Fruit fly (Drosophila melanogaster) whole organism, embryonic: ENCODE results near the gene mRpL28.

Experiments
- Bdp1 ChIP-seq: fragments of 200-800 bp; sonication (Bioruptor generic); optimal IDR thresholded peaks from 3 replicates; lab custom pipeline; 2016; ENCODE audit warnings: missing biosample characterization, missing genetic modification characterization
- CG11695 ChIP-seq: fragments of 200-800 bp; sonication (Bioruptor generic); IDR thresholded peaks from 3 replicates; pipeline ENCODE4 v1.3.6; 2022; ENCODE audit warnings: missing biosample characterization, missing genetic modification characterization
- CG11696 ChIP-seq: fragments of 200-800 bp; sonication (Bioruptor generic); IDR thresholded peaks from 2 replicates; pipeline ENCODE4 v1.3.6; 2022; ENCODE audit warnings: missing biosample characterization, missing genetic modification characterization
- CG12071 ChIP-seq: fragments of 200-800 bp; sonication (Bioruptor generic); optimal IDR thresholded peaks from 3 replicates; lab custom pipeline; 2018; ENCODE audit warnings: missing biosample characterization, mild to moderate bottlenecking, missing genetic modification characterization
- CG12104 ChIP-seq: fragments of 200-800 bp; sonication (Bioruptor generic); optimal IDR thresholded peaks from 3 replicates; lab custom pipeline; 2016; ENCODE audit warnings: missing biosample characterization, missing genetic modification characterization
- CG12236 ChIP-seq: fragments of 200-800 bp; sonication (Bioruptor generic); optimal IDR thresholded peaks from 2 replicates; lab custom pipeline; 2016; ENCODE audit warnings: missing biosample characterization, missing genetic modification characterization
- CG15269 ChIP-seq: fragments of 200-800 bp; sonication (Bioruptor generic); optimal IDR thresholded peaks from 2 replicates; lab custom pipeline; 2018; ENCODE audit warnings: missing biosample characterization, mild to moderate bottlenecking, missing genetic modification characterization, moderate library complexity
- CG17186 ChIP-seq: fragments of 200-800 bp; sonication (Bioruptor generic); optimal IDR thresholded peaks from 3 replicates; lab custom pipeline; 2017; ENCODE audit warnings: missing biosample characterization, missing genetic modification reagents, missing genetic modification characterization
- CG17385 ChIP-seq: fragments of 200-800 bp; sonication (Bioruptor generic); optimal IDR thresholded peaks from 3 replicates; lab custom pipeline; 2018; ENCODE audit warnings: missing biosample characterization, mild to moderate bottlenecking, missing genetic modification characterization
- CG18262 ChIP-seq: fragments of 200-800 bp; optimal IDR thresholded peaks from 3 replicates; lab custom pipeline; 2019; ENCODE audit warnings: missing biosample characterization, mild to moderate bottlenecking, missing genetic modification characterization, moderate library complexity
- CG2129 ChIP-seq: fragments of 200-800 bp; sonication (Bioruptor generic); IDR thresholded peaks from 2 replicates; pipeline ENCODE4 v1.3.6; 2022; ENCODE audit warnings: missing biosample characterization, missing genetic modification characterization; ENCODE audit not compliant: partially characterized antibody
- CG2678 ChIP-seq: fragments of 200-800 bp; sonication (Bioruptor generic); optimal IDR thresholded peaks from 3 replicates; lab custom pipeline; 2019; ENCODE audit warnings: missing biosample characterization, mild to moderate bottlenecking, missing genetic modification characterization, moderate library complexity
- CG32767 ChIP-seq: fragments of 200-800 bp; sonication (Bioruptor generic); IDR thresholded peaks from 2 replicates; pipeline ENCODE4 v1.3.6; 2022; ENCODE audit warnings: missing biosample characterization, missing genetic modification characterization
- CG32772 ChIP-seq: fragments of 200-800 bp; sonication (Bioruptor generic); IDR thresholded peaks from 2 replicates; pipeline ENCODE4 v1.3.6; 2022; ENCODE audit warnings: missing biosample characterization, missing genetic modification characterization
- CG4282 ChIP-seq: fragments of 200-800 bp; sonication (Bioruptor generic); optimal IDR thresholded peaks from 2 replicates; lab custom pipeline; 2016; ENCODE audit warnings: missing biosample characterization, missing genetic modification characterization
- CG5245 ChIP-seq: fragments of 200-800 bp; sonication (Bioruptor generic); optimal IDR thresholded peaks from 3 replicates; lab custom pipeline; 2016; ENCODE audit warnings: missing biosample characterization, missing genetic modification characterization
- CG6175 ChIP-seq: fragments of 200-800 bp; sonication (Bioruptor generic); IDR thresholded peaks from 3 replicates; pipeline ENCODE4 v1.3.6; 2022; ENCODE audit warnings: missing biosample characterization, missing genetic modification characterization
- CG7271 ChIP-seq: fragments of 200-800 bp; sonication (Bioruptor generic); optimal IDR thresholded peaks from 2 replicates; lab custom pipeline; 2018; ENCODE audit warnings: missing biosample characterization, mild to moderate bottlenecking, missing genetic modification characterization, moderate library complexity
- Drgx ChIP-seq: fragments of 200-800 bp; sonication (Bioruptor generic); IDR thresholded peaks from 2 replicates; pipeline ENCODE4 v1.3.6; 2022; ENCODE audit warnings: missing biosample characterization, missing genetic modification characterization
- Fer3 ChIP-seq: fragments of 200-800 bp; sonication (Bioruptor generic); optimal IDR thresholded peaks from 2 replicates; lab custom pipeline; 2018; ENCODE audit warnings: missing biosample characterization, mild to moderate bottlenecking, missing genetic modification characterization, moderate library complexity
- Hr39 ChIP-seq: fragments of >200 bp; optimal IDR thresholded peaks from 2 replicates; lab custom pipeline; 2017
- Mad ChIP-seq: fragments of 200-800 bp; sonication (Bioruptor generic); optimal IDR thresholded peaks from 2 replicates; lab custom pipeline; 2016; ENCODE audit warnings: missing biosample characterization, missing genetic modification characterization
- Oli ChIP-seq: fragments of 200-800 bp; sonication (Bioruptor generic); optimal IDR thresholded peaks from 2 replicates; lab custom pipeline; 2018; ENCODE audit warnings: missing biosample characterization, mild to moderate bottlenecking, missing genetic modification characterization, moderate library complexity
- Pdp1 ChIP-seq, 2 experiments: fragments of 200-800 bp; sonication (Bioruptor generic); optimal IDR thresholded peaks; 3 replicates each; lab custom pipeline; 2016; ENCODE audit warnings: missing biosample characterization in 2 of 2, missing genetic modification characterization in 2 of 2, mild to moderate bottlenecking in 1 of 2, moderate library complexity in 1 of 2
- ara ChIP-seq: fragments of 200-800 bp; sonication (Bioruptor generic); IDR thresholded peaks from 2 replicates; pipeline ENCODE4 v1.3.6; 2022; ENCODE audit warnings: missing biosample characterization, missing genetic modification characterization
- ci ChIP-seq: fragments of 200-800 bp; sonication (Bioruptor generic); IDR thresholded peaks from 3 replicates; pipeline ENCODE4 v1.3.6; 2022; ENCODE audit warnings: missing biosample characterization, missing genetic modification characterization
- dmrt99B ChIP-seq: fragments of 200-800 bp; sonication (Bioruptor generic); optimal IDR thresholded peaks from 2 replicates; lab custom pipeline; 2018; ENCODE audit warnings: missing biosample characterization, mild to moderate bottlenecking, missing genetic modification characterization, moderate library complexity
- fru ChIP-seq: fragments of >200 bp; optimal IDR thresholded peaks from 2 replicates; lab custom pipeline; 2017
- grau ChIP-seq: fragments of 200-800 bp; optimal IDR thresholded peaks from 3 replicates; lab custom pipeline; 2019; ENCODE audit warnings: missing biosample characterization, mild to moderate bottlenecking, missing genetic modification characterization, moderate library complexity
- hkb ChIP-seq, 2 experiments: fragments of 200-800 bp in 1 of 2; fragments of >200 bp in 1 of 2; sonication (Bioruptor generic) in 1 of 2; IDR thresholded peaks in 1 of 2; optimal IDR thresholded peaks in 1 of 2; 2 replicates each; pipeline versions ENCODE4 v1.3.6 to Lab custom; 2017 to 2022; ENCODE audit warnings: missing biosample characterization in 1 of 2, missing genetic modification characterization in 1 of 2
- inv ChIP-seq: fragments of 200-800 bp; sonication (Bioruptor generic); IDR thresholded peaks from 2 replicates; pipeline ENCODE4 v1.3.6; 2022; ENCODE audit warnings: missing biosample characterization, missing genetic modification characterization; ENCODE audit not compliant: partially characterized antibody
- kni ChIP-seq: fragments of 200-800 bp; sonication (Bioruptor generic); optimal IDR thresholded peaks from 3 replicates; lab custom pipeline; 2017; ENCODE audit warnings: mild to moderate bottlenecking, missing biosample characterization, missing genetic modification reagents, missing genetic modification characterization
- lbe ChIP-seq: fragments of 200-800 bp; sonication (Bioruptor generic); optimal IDR thresholded peaks from 2 replicates; lab custom pipeline; 2016; ENCODE audit warnings: missing biosample characterization, mild to moderate bottlenecking, missing genetic modification characterization
- mirr ChIP-seq: fragments of 200-800 bp; sonication (Bioruptor generic); optimal IDR thresholded peaks from 3 replicates; lab custom pipeline; 2018; ENCODE audit warnings: missing biosample characterization, mild to moderate bottlenecking, missing genetic modification characterization
- pan ChIP-seq, 4 experiments: fragments of >200 bp in 3 of 4; fragments of 200-800 bp in 1 of 4; sonication (Bioruptor generic) in 1 of 4; optimal IDR thresholded peaks in 3 of 4; IDR thresholded peaks in 1 of 4; 2 replicates each; pipeline versions ENCODE4 v1.3.6 to Lab custom; 2017 to 2022; ENCODE audit warnings: missing biosample characterization in 2 of 4, missing genetic modification characterization in 2 of 4, mixed read lengths in 1 of 4
- row ChIP-seq: fragments of 200-800 bp; sonication (Bioruptor generic); IDR thresholded peaks from 3 replicates; pipeline ENCODE4 v1.3.6; 2022; ENCODE audit warnings: missing biosample characterization, missing genetic modification characterization
- salm ChIP-seq: fragments of 200-800 bp; sonication (Bioruptor generic); optimal IDR thresholded peaks from 2 replicates; lab custom pipeline; 2018; ENCODE audit warnings: missing biosample characterization, mild to moderate bottlenecking, missing genetic modification characterization
- sna ChIP-seq: fragments of 200-800 bp; sonication (Bioruptor generic); IDR thresholded peaks from 2 replicates; pipeline ENCODE4 v1.3.6; 2022; ENCODE audit warnings: missing biosample characterization, missing genetic modification characterization; ENCODE audit not compliant: partially characterized antibody
- tap ChIP-seq: fragments of 200-800 bp; optimal IDR thresholded peaks from 3 replicates; lab custom pipeline; 2019; ENCODE audit warnings: missing biosample characterization, mild to moderate bottlenecking, missing genetic modification characterization, moderate library complexity
- tx ChIP-seq: fragments of 200-800 bp; sonication (Bioruptor generic); optimal IDR thresholded peaks from 2 replicates; lab custom pipeline; 2016; ENCODE audit warnings: missing biosample characterization, missing genetic modification characterization
- unpg ChIP-seq: fragments of 200-800 bp; sonication (Bioruptor generic); optimal IDR thresholded peaks from 3 replicates; lab custom pipeline; 2018; ENCODE audit warnings: missing biosample characterization, mild to moderate bottlenecking, missing genetic modification characterization, moderate library complexity
- wek ChIP-seq: fragments of 200-800 bp; sonication (Bioruptor generic); optimal IDR thresholded peaks from 3 replicates; lab custom pipeline; 2018; ENCODE audit warnings: missing biosample characterization, mild to moderate bottlenecking, missing genetic modification characterization, moderate library complexity

The mRpL28 gene

DNA sequence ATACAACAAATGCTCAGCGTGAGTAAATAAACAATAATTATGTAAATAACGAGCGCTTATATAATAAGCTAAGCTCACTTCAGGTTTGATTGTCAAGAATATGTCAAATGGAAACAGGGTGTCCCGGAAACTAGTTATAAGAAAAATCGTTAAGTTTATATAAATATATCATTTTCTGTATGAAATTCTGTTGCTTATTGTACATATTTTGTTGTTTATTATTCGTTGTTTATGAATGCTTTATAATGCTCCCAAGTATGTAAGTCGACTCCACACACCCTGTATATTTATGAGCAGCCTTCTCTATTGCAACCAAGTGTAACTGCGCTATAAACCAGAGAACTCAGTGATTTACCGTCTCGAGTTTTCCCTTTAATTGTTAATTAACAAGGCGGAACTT lies 43.2 kb upstream of the mRpL28 start (continued):
- TF ChIP-seq salm (tag; lab: Kevin White, UChicago) (no peak), pan (optimal IDR thresholded peaks at IDR 0.05; lab: Kevin White, UChicago) (no peak), pan (GFP tag; optimal IDR thresholded peaks at IDR 0.05 in 1 of 2, IDR thresholded peaks at IDR 0.05 in 1 of 2) (peak in 1 of 2 experiments; percentile 21), unpg (GFP tag; lab: Kevin White, UChicago) (peak; percentile 41), Oli (tag; lab: Kevin White, UChicago) (peak; percentile 19), CG12071 (GFP tag; lab: Kevin White, UChicago) (peak; percentile 1), CG2678 (peak; percentile 37), dmrt99B (tag; lab: Kevin White, UChicago) (peak; percentile 11), lbe (GFP tag; lab: Kevin White, UChicago) (no peak), row (peak; percentile 30; the same call in 1 of the 3 replicates), CG11695 (GFP tag; lab: Robert Waterston, UW) (0 out of 3 replicates have a peak, but pooled peaks have one; percentile 13), Pdp1 (GFP tag; optimal IDR thresholded peaks at IDR 0.05; lab: Kevin White, UChicago) (peak in 1 of 2 experiments; percentile 73), Hr39 (lab: Kevin White, UChicago) (no peak), Mad (no peak), hkb (optimal IDR thresholded peaks at IDR 0.05; lab: Kevin White, UChicago) (no peak), hkb (GFP tag; IDR thresholded peaks at IDR 0.05; lab: Robert Waterston, UW) (0 out of 2 replicates have a peak, but pooled peaks have one; percentile 13), mirr (GFP tag; lab: Kevin White, UChicago) (no peak), ci (GFP tag; lab: Robert Waterston, UW) (peak; percentile 68; the same call in 2 of the 3 replicates), Drgx (GFP tag; lab: Robert Waterston, UW) (peak; percentile 44), grau (peak; percentile 14), Fer3 (peak; percentile 14), CG5245 (GFP tag; lab: Kevin White, UChicago) (no peak), CG32772 (GFP tag; lab: Robert Waterston, UW) (no peak), CG15269 (peak; percentile 20), kni (no peak), tap (peak; percentile 8), ara (peak; percentile 39; the same call in 1 of the 2 replicates)
- TF ChIP-seq, all 482 proteins: peak for 28

DNA sequence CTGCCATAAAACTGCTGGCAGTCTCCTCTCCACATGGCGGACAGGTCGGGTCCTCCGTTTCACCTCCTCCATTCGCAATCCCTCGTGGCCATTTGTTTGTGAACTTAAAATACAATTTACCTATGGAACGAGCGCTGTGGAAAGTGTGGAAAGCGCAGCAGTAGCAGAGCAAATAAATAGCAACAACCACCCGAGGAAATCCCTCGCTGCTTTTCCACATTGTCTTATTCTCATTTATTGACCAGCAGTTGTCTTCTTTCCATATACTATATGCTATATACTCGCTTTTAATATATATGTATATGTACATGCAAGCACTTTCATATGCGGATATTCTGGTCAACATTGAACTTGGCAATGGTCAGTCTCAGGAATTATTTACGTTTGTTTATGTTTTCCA lies 41.5 kb upstream of the mRpL28 start, which contains the start of gene hoe1:
Gene hoe1 (minus strand): TSS at position 101 of the 400 bp plus-strand sequence.
- no peak for TF ChIP-seq CG12104 (GFP tag; lab: Kevin White, UChicago)
- TF ChIP-seq CG6175, result no peak
- no peak for TF ChIP-seq sna (GFP tag; lab: Robert Waterston, UW)
- TF ChIP-seq fru (lab: Kevin White, UChicago), result no peak
- no peak for TF ChIP-seq CG17385 (GFP tag; lab: Kevin White, UChicago)
- no peak for TF ChIP-seq CG12236 (GFP tag; lab: Kevin White, UChicago)
- TF ChIP-seq tx (GFP tag; lab: Kevin White, UChicago), result no peak
- no peak for TF ChIP-seq inv (GFP tag; lab: Robert Waterston, UW)
- TF ChIP-seq CG32767 (GFP tag; lab: Robert Waterston, UW), result no peak
- no peak for TF ChIP-seq Bdp1 (GFP tag; lab: Kevin White, UChicago)
- TF ChIP-seq CG2129, result no peak
- TF ChIP-seq wek (GFP tag; lab: Kevin White, UChicago), result no peak
- no peak for TF ChIP-seq CG11695 (GFP tag; lab: Robert Waterston, UW)
- TF ChIP-seq CG18262 (tag; lab: Kevin White, UChicago), result no peak
- TF ChIP-seq CG7271 (tag; lab: Kevin White, UChicago), result no peak
- TF ChIP-seq CG4282 (GFP tag; lab: Kevin White, UChicago), result no peak
- TF ChIP-seq Drgx (GFP tag; lab: Robert Waterston, UW), result no peak
- TF ChIP-seq CG17186 (GFP tag; lab: Kevin White, UChicago), result no peak
- TF ChIP-seq CG11696 (GFP tag; lab: Robert Waterston, UW), result no peak
- TF ChIP-seq, all 482 proteins: peak for 0
